Fruit fly (Drosophila melanogaster) whole organism, prepupa: ENCODE results near the gene Cyp4ac2.
A peak's percentile ranks its signal among the peaks of the same experiment; 100 is the strongest.

Source experiments
- Blimp-1 ChIP-seq: fragments of 200-800 bp; sonication (Bioruptor generic); optimal IDR thresholded peaks from 3 replicates; lab custom pipeline; 2017; ENCODE audit warnings: missing biosample characterization, missing genetic modification characterization, mild to moderate bottlenecking, moderate library complexity, missing genetic modification reagents
- CG10631 ChIP-seq: fragments of 200-800 bp; sonication (Bioruptor generic); optimal IDR thresholded peaks from 2 replicates; lab custom pipeline; 2016; ENCODE audit warnings: missing biosample characterization, missing genetic modification characterization
- CG11294 ChIP-seq: fragments of 200-800 bp; sonication (Bioruptor generic); IDR thresholded peaks from 2 replicates; pipeline ENCODE4 v1.3.6; 2022; ENCODE audit warnings: missing biosample characterization, missing genetic modification characterization
- CG11762 ChIP-seq: fragments of 200-800 bp; sonication (Bioruptor generic); optimal IDR thresholded peaks from 3 replicates; lab custom pipeline; 2016; ENCODE audit warnings: missing biosample characterization, missing genetic modification characterization; ENCODE audit not compliant: insufficient read depth
- CG11902 ChIP-seq: fragments of 200-800 bp; sonication (Bioruptor generic); optimal IDR thresholded peaks from 3 replicates; lab custom pipeline; 2016; ENCODE audit warnings: missing biosample characterization, missing genetic modification characterization
- CG15336 ChIP-seq: fragments of 200-800 bp; sonication (Bioruptor generic); IDR thresholded peaks from 2 replicates; pipeline ENCODE4 v1.3.6; 2022; ENCODE audit warnings: missing biosample characterization, missing genetic modification characterization
- CG1621 ChIP-seq: fragments of 200-800 bp; sonication (Bioruptor generic); optimal IDR thresholded peaks from 3 replicates; lab custom pipeline; 2018; ENCODE audit warnings: missing biosample characterization, mild to moderate bottlenecking, missing genetic modification characterization
- CG16779 ChIP-seq: fragments of 200-800 bp; sonication (Bioruptor generic); optimal IDR thresholded peaks from 3 replicates; lab custom pipeline; 2017; ENCODE audit warnings: missing biosample characterization, mild to moderate bottlenecking, missing genetic modification characterization
- CG3032 ChIP-seq: fragments of 200-800 bp; optimal IDR thresholded peaks from 2 replicates; lab custom pipeline; 2019; ENCODE audit warnings: missing biosample characterization, mild to moderate bottlenecking, missing genetic modification characterization, moderate library complexity
- CG31627 ChIP-seq: fragments of 200-800 bp; sonication (Bioruptor generic); optimal IDR thresholded peaks from 3 replicates; lab custom pipeline; 2016; ENCODE audit warnings: missing biosample characterization, missing genetic modification characterization
- CG32006 ChIP-seq: fragments of 200-800 bp; sonication (Bioruptor generic); optimal IDR thresholded peaks from 3 replicates; lab custom pipeline; 2017; ENCODE audit warnings: missing biosample characterization, mild to moderate bottlenecking, missing genetic modification characterization
- CG34406 ChIP-seq: fragments of 200-800 bp; sonication (Bioruptor generic); optimal IDR thresholded peaks from 3 replicates; lab custom pipeline; 2016; ENCODE audit warnings: missing biosample characterization, missing genetic modification characterization
- CG3919 ChIP-seq: fragments of 200-800 bp; sonication (Bioruptor generic); optimal IDR thresholded peaks from 3 replicates; lab custom pipeline; 2016; ENCODE audit warnings: missing biosample characterization, missing genetic modification characterization
- CG4318 ChIP-seq: fragments of 200-800 bp; sonication (Bioruptor generic); optimal IDR thresholded peaks from 3 replicates; lab custom pipeline; 2017; ENCODE audit warnings: missing biosample characterization, mild to moderate bottlenecking, missing genetic modification characterization
- CG6276 ChIP-seq: fragments of 200-800 bp; sonication (Bioruptor generic); optimal IDR thresholded peaks from 2 replicates; lab custom pipeline; 2017; ENCODE audit warnings: missing biosample characterization, mild to moderate bottlenecking, missing genetic modification characterization
- CG6792 ChIP-seq: fragments of 200-800 bp; sonication (Bioruptor generic); optimal IDR thresholded peaks from 3 replicates; lab custom pipeline; 2016; ENCODE audit warnings: missing biosample characterization, missing genetic modification characterization
- CG6808 ChIP-seq: fragments of 200-800 bp; sonication (Bioruptor generic); optimal IDR thresholded peaks from 3 replicates; lab custom pipeline; 2017; ENCODE audit warnings: missing biosample characterization, missing genetic modification characterization, mild to moderate bottlenecking, moderate library complexity, missing genetic modification reagents
- CG6854 ChIP-seq: fragments of 200-800 bp; sonication (Bioruptor generic); optimal IDR thresholded peaks from 2 replicates; lab custom pipeline; 2017; ENCODE audit warnings: missing biosample characterization, mild to moderate bottlenecking, missing genetic modification characterization
- CG7368 ChIP-seq: fragments of 200-800 bp; sonication (Bioruptor generic); optimal IDR thresholded peaks from 3 replicates; lab custom pipeline; 2016; ENCODE audit warnings: missing biosample characterization, missing genetic modification characterization
- CG8119 ChIP-seq: fragments of 200-800 bp; sonication (Bioruptor generic); IDR thresholded peaks from 3 replicates; pipeline ENCODE4 v1.3.6; 2022; ENCODE audit warnings: missing biosample characterization, missing genetic modification characterization
- CG8319 ChIP-seq: fragments of 200-800 bp; sonication (Bioruptor generic); optimal IDR thresholded peaks from 3 replicates; lab custom pipeline; 2016; ENCODE audit warnings: missing biosample characterization, missing genetic modification characterization
- CG8632 ChIP-seq: fragments of 200-800 bp; sonication (Bioruptor generic); optimal IDR thresholded peaks from 3 replicates; lab custom pipeline; 2016; ENCODE audit warnings: missing biosample characterization, missing genetic modification characterization
- Eip78C ChIP-seq: fragments of 200-800 bp; sonication (Bioruptor generic); peaks from one replicate; lab custom pipeline; 2016; ENCODE audit warnings: missing biosample characterization, missing genetic modification characterization
- Eip93F ChIP-seq: fragments of 200-800 bp; sonication (Bioruptor generic); optimal IDR thresholded peaks from 2 replicates; lab custom pipeline; 2016; ENCODE audit warnings: missing biosample characterization, mild to moderate bottlenecking, missing genetic modification characterization
- Ets96B ChIP-seq: fragments of 200-800 bp; optimal IDR thresholded peaks from 2 replicates; lab custom pipeline; 2019; ENCODE audit warnings: missing biosample characterization, mild to moderate bottlenecking, missing genetic modification characterization, moderate library complexity
- Gug ChIP-seq: fragments of 200-800 bp; sonication (Bioruptor generic); IDR thresholded peaks from 2 replicates; pipeline ENCODE4 v1.3.6; 2022; ENCODE audit warnings: missing biosample characterization, missing genetic modification characterization
- Hr38 ChIP-seq: sonication (Bioruptor generic); optimal IDR thresholded peaks from 2 replicates; lab custom pipeline; 2016; ENCODE audit warnings: missing biosample characterization, missing genetic modification characterization
- Hr39 ChIP-seq: fragments of 200-800 bp; sonication (Bioruptor generic); optimal IDR thresholded peaks from 2 replicates; lab custom pipeline; 2016; ENCODE audit warnings: missing biosample characterization, missing genetic modification characterization
- Hr4 ChIP-seq: fragments of 200-800 bp; sonication (Bioruptor generic); optimal IDR thresholded peaks from 3 replicates; lab custom pipeline; 2016; ENCODE audit warnings: missing biosample characterization, missing genetic modification characterization
- Lpt ChIP-seq: fragments of 200-800 bp; sonication (Bioruptor generic); optimal IDR thresholded peaks from 3 replicates; lab custom pipeline; 2016; ENCODE audit warnings: missing biosample characterization, missing genetic modification characterization
- Met ChIP-seq: fragments of 200-800 bp; sonication (Bioruptor generic); optimal IDR thresholded peaks from 3 replicates; lab custom pipeline; 2016; ENCODE audit warnings: missing biosample characterization, missing genetic modification characterization
- OdsH ChIP-seq: fragments of 200-800 bp; sonication (Bioruptor generic); optimal IDR thresholded peaks from 3 replicates; lab custom pipeline; 2016; ENCODE audit warnings: missing biosample characterization, missing genetic modification characterization
- Smox ChIP-seq: fragments of 200-800 bp; sonication (Bioruptor generic); optimal IDR thresholded peaks from 3 replicates; lab custom pipeline; 2016; ENCODE audit warnings: missing biosample characterization, missing genetic modification characterization
- Sox14 ChIP-seq: fragments of 200-800 bp; sonication (Bioruptor generic); optimal IDR thresholded peaks from 3 replicates; lab custom pipeline; 2016; ENCODE audit warnings: missing biosample characterization, missing genetic modification characterization
- acj6 ChIP-seq: fragments of 200-800 bp; sonication (Bioruptor generic); optimal IDR thresholded peaks from 3 replicates; lab custom pipeline; 2016; ENCODE audit warnings: missing biosample characterization, missing genetic modification characterization
- cyc ChIP-seq: fragments of 200-800 bp; sonication (Bioruptor generic); optimal IDR thresholded peaks from 3 replicates; lab custom pipeline; 2016; ENCODE audit warnings: missing biosample characterization, missing genetic modification characterization
- dac ChIP-seq: fragments of 200-800 bp; sonication (Bioruptor generic); optimal IDR thresholded peaks from 2 replicates; lab custom pipeline; 2017; ENCODE audit warnings: missing biosample characterization, mild to moderate bottlenecking, missing genetic modification characterization
- dsx ChIP-seq: fragments of 200-800 bp; optimal IDR thresholded peaks from 3 replicates; lab custom pipeline; 2019; ENCODE audit warnings: missing biosample characterization, mild to moderate bottlenecking, missing genetic modification characterization, moderate library complexity; ENCODE audit not compliant: poor library complexity, severe bottlenecking
- eg ChIP-seq: fragments of 200-800 bp; sonication (Bioruptor generic); IDR thresholded peaks from 3 replicates; pipeline ENCODE4 v1.3.6; 2022; ENCODE audit warnings: missing biosample characterization, missing genetic modification characterization
- esn ChIP-seq: fragments of 200-800 bp; sonication (Bioruptor generic); optimal IDR thresholded peaks from 2 replicates; lab custom pipeline; 2016; ENCODE audit warnings: missing biosample characterization, mild to moderate bottlenecking, missing genetic modification characterization, moderate library complexity
- fd59A ChIP-seq: fragments of 200-800 bp; sonication (Bioruptor generic); optimal IDR thresholded peaks from 2 replicates; lab custom pipeline; 2017; ENCODE audit warnings: missing biosample characterization, mild to moderate bottlenecking, missing genetic modification characterization, missing genetic modification reagents
- lz ChIP-seq: fragments of 200-800 bp; sonication (Bioruptor generic); optimal IDR thresholded peaks from 3 replicates; lab custom pipeline; 2016; ENCODE audit warnings: missing biosample characterization, missing genetic modification characterization
- net ChIP-seq: fragments of 200-800 bp; sonication (Bioruptor generic); optimal IDR thresholded peaks from 3 replicates; lab custom pipeline; 2016; ENCODE audit warnings: missing biosample characterization, missing genetic modification characterization
- pdm3 ChIP-seq: fragments of 200-800 bp; sonication (Bioruptor generic); optimal IDR thresholded peaks from 3 replicates; lab custom pipeline; 2016; ENCODE audit warnings: missing biosample characterization, missing genetic modification characterization
- ss ChIP-seq, 2 experiments: fragments of 200-800 bp; sonication (Bioruptor generic); optimal IDR thresholded peaks; 2 replicates in 1 of 2; 3 replicates in 1 of 2; lab custom pipeline; 2017 to 2018; ENCODE audit warnings: mild to moderate bottlenecking in 2 of 2, missing biosample characterization in 2 of 2, missing genetic modification characterization in 2 of 2, moderate library complexity in 1 of 2
- svp ChIP-seq: fragments of 200-800 bp; sonication (Bioruptor generic); peaks from one replicate; lab custom pipeline; 2016; ENCODE audit warnings: missing biosample characterization, missing genetic modification characterization
- vri ChIP-seq: fragments of 200-800 bp; sonication (Bioruptor generic); optimal IDR thresholded peaks from 3 replicates; lab custom pipeline; 2016; ENCODE audit warnings: missing biosample characterization, mild to moderate bottlenecking, missing genetic modification characterization

The Cyp4ac2 gene

dm6 chr2L:5249766-5250165 is 16.4 kb upstream of the Cyp4ac2 start (continued):
- no peak for TF ChIP-seq CG16779 (tag; lab: Kevin White, UChicago)
- no peak for TF ChIP-seq CG15336 (GFP tag; lab: Robert Waterston, UW)
- TF ChIP-seq Eip78C (GFP tag; lab: Kevin White, UChicago) = peak; percentile 84
- TF ChIP-seq CG11902 (GFP tag; lab: Kevin White, UChicago) = peak; percentile 25
- peak; percentile 58 for TF ChIP-seq CG10631 (GFP tag; lab: Kevin White, UChicago)
- TF ChIP-seq CG4318 (GFP tag; lab: Kevin White, UChicago) = no peak
- peak; percentile 69 for TF ChIP-seq CG6792
- TF ChIP-seq ss (GFP tag; optimal IDR thresholded peaks at IDR 0.05; lab: Kevin White, UChicago) = peak; percentile 46 to 61
- peak; percentile 73 for TF ChIP-seq Smox (GFP tag; lab: Kevin White, UChicago)
- TF ChIP-seq esn (GFP tag; lab: Kevin White, UChicago) = peak; percentile 79
- TF ChIP-seq CG8632 = no peak
- TF ChIP-seq cyc (GFP tag; lab: Kevin White, UChicago) = peak; percentile 69
- peak; percentile 67 for TF ChIP-seq CG7368 (GFP tag; lab: Kevin White, UChicago)
- TF ChIP-seq Hr38 = no peak
- peak; percentile 64; the same call in 2 of the 3 replicates for TF ChIP-seq eg (GFP tag; lab: Robert Waterston, UW)
- TF ChIP-seq CG3032 (tag; lab: Kevin White, UChicago) = peak; percentile 55
- TF ChIP-seq CG6276 (GFP tag; lab: Kevin White, UChicago) = peak; percentile 6
- peak; percentile 93 for TF ChIP-seq vri (GFP tag; lab: Kevin White, UChicago)
- peak; percentile 70 for TF ChIP-seq Hr39 (GFP tag; lab: Kevin White, UChicago)
- TF ChIP-seq dsx (GFP tag; lab: Kevin White, UChicago) = peak; percentile 61
- TF ChIP-seq Ets96B (tag; lab: Kevin White, UChicago) = peak; percentile 53
- TF ChIP-seq CG32006 = peak; percentile 42
- peak; percentile 56 for TF ChIP-seq pdm3 (GFP tag; lab: Kevin White, UChicago)
- TF ChIP-seq OdsH = peak; percentile 53
- peak; percentile 38; the same call in 1 of the 3 replicates for TF ChIP-seq CG8119 (GFP tag; lab: Robert Waterston, UW)
- TF ChIP-seq Eip93F (GFP tag; lab: Kevin White, UChicago) = no peak
- TF ChIP-seq acj6 (GFP tag; lab: Kevin White, UChicago) = peak; percentile 57
- TF ChIP-seq dac (GFP tag; lab: Kevin White, UChicago) = no peak
- TF ChIP-seq CG11762 (GFP tag; lab: Kevin White, UChicago) = peak; percentile 2
- no peak for TF ChIP-seq CG8319 (GFP tag; lab: Kevin White, UChicago)
- no peak for TF ChIP-seq Gug (GFP tag; lab: Robert Waterston, UW)
- TF ChIP-seq CG3919 (GFP tag; lab: Kevin White, UChicago) = peak; percentile 76
- peak; percentile 52 for TF ChIP-seq CG6808 (GFP tag; lab: Kevin White, UChicago)
- peak; percentile 34 for TF ChIP-seq Hr4 (GFP tag; lab: Kevin White, UChicago)

- peak; percentile 67 for TF ChIP-seq svp
- no peak for TF ChIP-seq CG34406 (GFP tag; lab: Kevin White, UChicago)
- peak; percentile 10 for TF ChIP-seq CG31627 (GFP tag; lab: Kevin White, UChicago)
- no peak for TF ChIP-seq acj6 (GFP tag; lab: Kevin White, UChicago)
- TF ChIP-seq eg (GFP tag; lab: Robert Waterston, UW) = no peak
- no peak for TF ChIP-seq CG1621 (tag; lab: Kevin White, UChicago)
- peak; percentile 8 for TF ChIP-seq Sox14
- TF ChIP-seq dac (GFP tag; lab: Kevin White, UChicago) = no peak
- no peak for TF ChIP-seq Lpt (GFP tag; lab: Kevin White, UChicago)
- TF ChIP-seq ss (GFP tag; optimal IDR thresholded peaks at IDR 0.05; lab: Kevin White, UChicago) = no peak
- peak; percentile 49 for TF ChIP-seq vri (GFP tag; lab: Kevin White, UChicago)
- no peak for TF ChIP-seq CG4318 (GFP tag; lab: Kevin White, UChicago)
- TF ChIP-seq OdsH = peak; percentile 2
- TF ChIP-seq Hr39 (GFP tag; lab: Kevin White, UChicago) = peak; percentile 39
- TF ChIP-seq Eip78C (GFP tag; lab: Kevin White, UChicago) = peak; percentile 63
- no peak for TF ChIP-seq CG11902 (GFP tag; lab: Kevin White, UChicago)
- TF ChIP-seq CG7368 (GFP tag; lab: Kevin White, UChicago) = peak; percentile 15
- TF ChIP-seq fd59A (GFP tag; lab: Kevin White, UChicago) = no peak
- TF ChIP-seq esn (GFP tag; lab: Kevin White, UChicago) = peak; percentile 28
- no peak for TF ChIP-seq Blimp-1
- peak; percentile 12 for TF ChIP-seq Met
- no peak for TF ChIP-seq CG10631 (GFP tag; lab: Kevin White, UChicago)
- TF ChIP-seq Hr4 (GFP tag; lab: Kevin White, UChicago) = no peak
- TF ChIP-seq CG6854 (GFP tag; lab: Kevin White, UChicago) = no peak
- TF ChIP-seq Eip93F (GFP tag; lab: Kevin White, UChicago) = no peak
- TF ChIP-seq CG3032 (tag; lab: Kevin White, UChicago) = no peak
- peak; percentile 9 for TF ChIP-seq Smox (GFP tag; lab: Kevin White, UChicago)
- TF ChIP-seq CG16779 (tag; lab: Kevin White, UChicago) = no peak
- no peak for TF ChIP-seq CG11294 (GFP tag; lab: Robert Waterston, UW)
- TF ChIP-seq net (GFP tag; lab: Kevin White, UChicago) = no peak
- TF ChIP-seq lz (GFP tag; lab: Kevin White, UChicago) = no peak
- TF ChIP-seq CG8119 (GFP tag; lab: Robert Waterston, UW) = no peak
These were observed 15.0 kb upstream of the Cyp4ac2 start for dm6 chr2L:5251150-5251549.
